Worm (Caenorhabditis elegans) whole organism, young adult: Measurements from ENCODE around the gene ins-8.

Experiments
- F57C9.4 ChIP-seq: sonication (generic microtip); optimal IDR thresholded peaks from 2 replicates; lab custom pipeline; 2017; ENCODE audit warnings: mild to moderate bottlenecking, missing genetic modification characterization, missing compliant biosample characterization
- hrde-1 ChIP-seq: sonication (generic microtip); optimal IDR thresholded peaks from 2 replicates; lab custom pipeline; 2016; ENCODE audit warnings: missing genetic modification characterization, mild to moderate bottlenecking, missing compliant biosample characterization, moderate library complexity, missing genotype, missing genetic modification reagents, borderline replicate concordance
- madf-8 ChIP-seq: fragments of 200-800 bp; sonication (Bioruptor generic); conservative IDR thresholded peaks from 2 replicates; pipeline ENCODE4 v1.3.6; 2022; ENCODE audit warnings: missing genetic modification reagents, missing genetic modification characterization, missing compliant biosample characterization
- pha-4 ChIP-seq: fragments of 150-350 bp; sonication (generic microtip); optimal IDR thresholded peaks from 2 replicates; lab custom pipeline; 2014; ENCODE audit warnings: missing biosample characterization, missing genetic modification reagents, missing genetic modification characterization
- rec-8 ChIP-seq, 2 experiments: sonication (generic microtip); optimal IDR thresholded peaks; 2 replicates each; lab custom pipeline; 2016; ENCODE audit warnings: mild to moderate bottlenecking in 2 of 2, missing genetic modification characterization in 2 of 2, missing genetic modification reagents in 2 of 2, missing genotype in 2 of 2, missing biosample characterization in 1 of 2, missing compliant biosample characterization in 1 of 2, moderate library complexity in 1 of 2
- snpc-3.4 ChIP-seq: sonication (generic microtip); optimal IDR thresholded peaks from 2 replicates; lab custom pipeline; 2017; ENCODE audit warnings: missing genetic modification characterization, mild to moderate bottlenecking, missing compliant biosample characterization, antibody characterized with exemption, moderate library complexity, missing genotype, missing genetic modification reagents

ce11 chrIV:9723185-9723584, 42.4 kb upstream of the ins-8 start:
- TF ChIP-seq madf-8 (GFP tag; lab: Robert Waterston, UW) (no peak), pha-4 (tag; lab: Kevin White, UChicago) (no peak), rec-8 (tag; optimal IDR thresholded peaks at IDR 0.05; lab: Kevin White, UChicago) (no peak), snpc-3.4 (tag; lab: Kevin White, UChicago) (no peak), hrde-1 (tag; lab: Kevin White, UChicago) (no peak), F57C9.4 (no peak)
